Worm (Caenorhabditis elegans) whole organism, early embryonic: ENCODE measurements around the gene kbp-1.

Source experiments
- B0310.2 ChIP-seq: sonication (generic microtip); optimal IDR thresholded peaks from 2 replicates; lab custom pipeline; 2016; ENCODE audit warnings: mild to moderate bottlenecking, missing genetic modification characterization, missing compliant biosample characterization
- aly-1 ChIP-seq: sonication (generic microtip); optimal IDR thresholded peaks from 2 replicates; lab custom pipeline; 2016; ENCODE audit warnings: missing genetic modification characterization, missing compliant biosample characterization
- ama-1 ChIP-seq: fragments of 150-350 bp; optimal IDR thresholded peaks from 2 replicates; lab custom pipeline; 2014
- ceh-36 ChIP-seq: sonication (generic microtip); optimal IDR thresholded peaks from 2 replicates; lab custom pipeline; 2016; ENCODE audit warnings: missing genetic modification characterization, inconsistent platforms, missing compliant biosample characterization
- ets-7 ChIP-seq: sonication (generic microtip); optimal IDR thresholded peaks from 2 replicates; lab custom pipeline; 2016; ENCODE audit warnings: missing genotype, missing genetic modification characterization, missing compliant biosample characterization
- flt-1 ChIP-seq: fragments of 200-800 bp; sonication (Bioruptor generic); IDR thresholded peaks from 2 replicates; pipeline ENCODE4 v1.3.6; 2022; ENCODE audit warnings: missing genetic modification characterization, missing compliant biosample characterization
- hmbx-1 ChIP-seq: sonication (generic microtip); optimal IDR thresholded peaks from 2 replicates; lab custom pipeline; 2016; ENCODE audit warnings: mild to moderate bottlenecking, missing genetic modification characterization, missing compliant biosample characterization
- hmg-4 ChIP-seq: fragments of 200-800 bp; sonication (Bioruptor generic); optimal IDR thresholded peaks from 2 replicates; lab custom pipeline; 2018; ENCODE audit warnings: mild to moderate bottlenecking, missing genetic modification characterization, missing compliant biosample characterization
- pes-1 ChIP-seq: fragments of 200-800 bp; sonication (Bioruptor generic); IDR thresholded peaks from 2 replicates; pipeline ENCODE4 v1.3.6; 2022; ENCODE audit warnings: missing genetic modification reagents, missing genetic modification characterization, missing compliant biosample characterization
- scrt-1 ChIP-seq: fragments of 200-800 bp; sonication (Bioruptor generic); IDR thresholded peaks from 2 replicates; pipeline ENCODE4 v1.3.6; 2022; ENCODE audit warnings: missing genetic modification characterization, missing compliant biosample characterization
- tbx-11 ChIP-seq: fragments of 200-800 bp; sonication (Bioruptor generic); IDR thresholded peaks from 2 replicates; pipeline ENCODE4 v1.3.6; 2022; ENCODE audit warnings: missing genetic modification characterization, missing compliant biosample characterization
- tbx-37 ChIP-seq: fragments of 200-800 bp; sonication (Bioruptor generic); conservative IDR thresholded peaks from 2 replicates; pipeline ENCODE4 v1.3.6; 2022; ENCODE audit warnings: missing genetic modification reagents, missing genetic modification characterization, missing compliant biosample characterization
- tra-4 ChIP-seq: sonication (generic microtip); optimal IDR thresholded peaks from 2 replicates; lab custom pipeline; 2017; ENCODE audit warnings: missing genetic modification characterization, missing compliant biosample characterization

DNA sequence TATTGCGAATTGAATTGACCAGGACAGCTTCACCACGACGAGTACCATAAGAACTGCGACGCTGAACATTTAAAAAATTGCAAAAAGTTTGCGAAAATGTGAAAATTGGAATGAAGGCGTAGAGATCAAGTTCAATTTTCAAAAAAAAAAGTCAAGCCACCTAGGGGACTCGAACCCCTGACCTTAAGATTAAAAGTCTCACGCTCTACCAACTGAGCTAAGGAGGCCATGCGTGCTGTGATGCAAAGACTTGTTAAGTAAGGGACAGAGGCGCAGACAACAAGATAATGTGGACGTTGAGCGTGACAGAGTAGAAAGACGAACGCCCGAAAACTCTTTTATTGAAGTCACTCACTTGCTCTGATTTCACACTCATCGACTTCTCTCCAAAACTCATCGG lies 18.1 kb downstream of the kbp-1 start:
- no peak for TF ChIP-seq tra-4
- TF ChIP-seq ama-1 (lab: Kevin White, UChicago), result no peak
- TF ChIP-seq flt-1 (GFP tag; lab: Robert Waterston, UW), result peak; percentile 87
- peak; percentile 74 for TF ChIP-seq tbx-37 (GFP tag; lab: Robert Waterston, UW)
- peak; percentile 86 for TF ChIP-seq scrt-1
- peak; percentile 90 for TF ChIP-seq pes-1 (GFP tag; lab: Robert Waterston, UW)
- TF ChIP-seq B0310.2 (tag; lab: Kevin White, UChicago), result peak; percentile 73
- peak; percentile 81 for TF ChIP-seq ceh-36 (tag; lab: Kevin White, UChicago)
- peak; percentile 10 for TF ChIP-seq hmbx-1 (tag; lab: Kevin White, UChicago)
- TF ChIP-seq hmg-4 (GFP tag; lab: Kevin White, UChicago), result peak; percentile 84
- peak; percentile 82 for TF ChIP-seq aly-1 (tag; lab: Kevin White, UChicago)
- TF ChIP-seq tbx-11, result peak; percentile 81
- TF ChIP-seq ets-7 (tag; lab: Kevin White, UChicago), result peak; percentile 53
